Worm (Caenorhabditis elegans): ENCODE data around the gene srj-27.

Gene srj-27

DNA sequence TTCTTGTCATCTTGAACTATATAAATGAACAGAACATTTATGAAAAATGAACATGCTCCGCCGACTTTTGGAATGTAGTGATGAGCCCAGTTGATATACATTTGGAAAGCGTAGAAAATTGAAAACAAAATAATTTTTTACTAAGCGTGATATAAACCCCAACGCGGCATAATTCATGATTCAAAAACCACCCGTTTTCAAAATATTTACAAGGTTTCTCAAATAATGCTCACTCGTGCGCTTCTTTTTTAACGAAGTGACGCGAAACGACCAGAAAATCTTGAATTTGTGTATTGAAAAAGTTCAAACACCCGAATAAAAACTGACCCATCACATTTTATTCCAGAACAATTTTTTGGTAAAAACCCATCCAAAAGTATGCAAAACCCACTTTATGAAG is at the start of gene srj-27:
Gene srj-27 (minus strand): TSS at position 101 of the 400 bp plus-strand sequence.
- no peak for TF ChIP-seq elt-1 (tag; optimal IDR thresholded peaks at IDR 0.05)
- no peak for TF ChIP-seq fos-1 (tag; optimal IDR thresholded peaks at IDR 0.05)
- TF ChIP-seq egl-5 (tag; optimal IDR thresholded peaks at IDR 0.05) = no peak
- TF ChIP-seq nhr-23 (tag; optimal IDR thresholded peaks at IDR 0.05) = no peak
- no peak for TF ChIP-seq nhr-67 (tag; optimal IDR thresholded peaks at IDR 0.05)

DNA sequence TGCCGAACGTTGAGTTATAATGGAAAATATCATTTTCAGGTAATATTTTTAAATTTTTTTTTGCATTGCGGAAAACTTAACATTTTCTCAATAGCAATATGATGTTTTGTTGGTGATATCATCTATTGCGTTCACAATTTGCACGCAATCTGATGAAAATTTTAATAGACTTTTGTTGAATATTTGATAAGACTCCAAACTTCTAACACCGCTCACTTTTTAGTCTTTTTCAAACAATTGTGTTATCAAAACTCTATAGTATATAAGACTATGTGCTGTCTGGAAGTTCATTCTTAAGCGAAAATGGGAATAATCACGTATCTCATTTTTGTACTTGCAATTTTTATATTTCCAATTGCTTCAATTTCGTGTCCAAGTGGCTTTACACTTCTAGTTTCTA is 48.1 kb upstream of the srj-27 start, which contains the start of gene clec-47:
Gene clec-47 (plus strand): TSS at position 301 of the 400 bp plus-strand sequence.
- TF ChIP-seq elt-2 (tag; optimal IDR thresholded peaks at IDR 0.05) (peak; percentile 3), zag-1 (tag; optimal IDR thresholded peaks at IDR 0.05) (no peak)

ce11 chrV:15162697-15163096 is 35.4 kb upstream of the srj-27 start, which contains the start of gene srz-11:
Gene srz-11, plus strand, starts transcription at chrV:15163082.
- peak; percentile 15 for TF ChIP-seq nhr-11 (tag; optimal IDR thresholded peaks at IDR 0.05)
- no peak for TF ChIP-seq nhr-23 (tag; optimal IDR thresholded peaks at IDR 0.05)

ce11 chrV:15158691-15159090 is 31.4 kb upstream of the srj-27 start, which contains the start of gene str-45:
Gene str-45, plus strand, starts transcription at chrV:15158991.
- no peak for TF ChIP-seq daf-12 (tag; optimal IDR thresholded peaks at IDR 0.05)
- no peak for TF ChIP-seq lin-39 (tag; optimal IDR thresholded peaks at IDR 0.05)
- TF ChIP-seq ama-1 (optimal IDR thresholded peaks at IDR 0.05) = no peak
- no peak for TF ChIP-seq nhr-76 (tag; optimal IDR thresholded peaks at IDR 0.05)
- TF ChIP-seq elt-1 (tag; optimal IDR thresholded peaks at IDR 0.05) = no peak
- TF ChIP-seq elt-3 (tag; optimal IDR thresholded peaks at IDR 0.05) = no peak
- TF ChIP-seq egl-5 (tag; optimal IDR thresholded peaks at IDR 0.05) = no peak
- TF ChIP-seq nhr-28 (tag; optimal IDR thresholded peaks at IDR 0.05) = no peak
- no peak for TF ChIP-seq jun-1 (tag; optimal IDR thresholded peaks at IDR 0.05)
- TF ChIP-seq R02D3.7 (tag; optimal IDR thresholded peaks at IDR 0.05) = no peak

ce11 chrV:15156504-15156903 is 29.2 kb upstream of the srj-27 start:
- TF ChIP-seq ztf-11 (tag; optimal IDR thresholded peaks at IDR 0.05) (no peak), elt-3 (tag; optimal IDR thresholded peaks at IDR 0.05) (no peak), tbx-2 (tag; optimal IDR thresholded peaks at IDR 0.05) (no peak), nhr-67 (tag; optimal IDR thresholded peaks at IDR 0.05) (no peak), nhr-25 (tag; optimal IDR thresholded peaks at IDR 0.05) (no peak), eor-1 (tag; optimal IDR thresholded peaks at IDR 0.05) (no peak), sea-2 (GFP tag; optimal IDR thresholded peaks at IDR 0.05) (no peak), R02D3.7 (tag; optimal IDR thresholded peaks at IDR 0.05) (no peak), hmg-11 (tag; optimal IDR thresholded peaks at IDR 0.05) (no peak), mdl-1 (tag; optimal IDR thresholded peaks at IDR 0.05) (no peak), nhr-77 (tag; optimal IDR thresholded peaks at IDR 0.05) (no peak)

DNA sequence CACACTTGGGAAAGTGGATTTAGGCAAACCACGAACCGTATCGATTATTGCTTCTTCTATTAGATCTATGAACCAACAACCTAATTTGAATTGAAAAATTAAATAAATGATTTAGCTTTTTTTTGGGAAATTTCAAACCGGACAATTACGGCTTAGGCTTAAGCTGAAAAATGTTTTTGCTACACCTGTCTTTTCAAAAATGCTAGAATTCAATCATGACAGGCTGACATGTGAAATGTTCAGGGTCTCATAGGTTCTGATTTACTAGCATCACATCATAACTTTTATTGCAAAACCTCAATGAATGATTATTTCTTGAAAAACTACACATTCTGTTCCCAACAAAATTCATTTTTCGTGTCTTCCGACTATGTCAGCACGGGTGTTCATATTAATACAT is 26.0 kb upstream of the srj-27 start, which contains the start of gene srh-55:
Gene srh-55 (plus strand): TSS at position 301 of the 400 bp plus-strand sequence.
- TF ChIP-seq pha-4 (tag; optimal IDR thresholded peaks at IDR 0.05) (no peak), nhr-25 (tag; optimal IDR thresholded peaks at IDR 0.05) (no peak), ceh-9 (tag; optimal IDR thresholded peaks at IDR 0.05) (no peak), zag-1 (tag; optimal IDR thresholded peaks at IDR 0.05) (no peak), ztf-11 (tag; optimal IDR thresholded peaks at IDR 0.05) (no peak), nhr-28 (tag; optimal IDR thresholded peaks at IDR 0.05) (no peak)

DNA sequence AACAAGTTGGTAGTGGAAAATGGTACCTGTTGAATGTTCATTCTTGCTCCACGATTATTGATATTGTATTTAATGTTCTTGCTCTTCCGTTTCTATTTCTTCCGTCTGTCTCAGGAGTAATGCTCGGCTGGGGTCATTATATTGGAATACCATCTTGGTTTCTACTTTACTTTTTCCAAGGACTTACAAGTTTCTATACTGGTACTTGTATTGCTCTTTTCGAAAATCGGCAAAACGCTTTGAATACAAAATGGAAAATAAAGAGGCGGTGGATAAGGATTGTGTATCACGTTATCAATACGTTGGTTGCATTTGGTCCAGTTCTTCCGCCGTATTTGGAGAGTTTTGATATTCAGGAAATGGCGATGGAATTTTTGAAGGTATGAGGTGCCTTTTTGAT is 24.7 kb upstream of the srj-27 start:
- no peak for TF ChIP-seq egl-27 (tag; optimal IDR thresholded peaks at IDR 0.05)
- TF ChIP-seq aly-2 (tag; optimal IDR thresholded peaks at IDR 0.05) = no peak
- TF ChIP-seq nhr-43 (tag; optimal IDR thresholded peaks at IDR 0.05; ENCODE audit: poor library complexity, severe bottlenecking) = no peak
- TF ChIP-seq elt-3 (tag; optimal IDR thresholded peaks at IDR 0.05) = no peak

DNA sequence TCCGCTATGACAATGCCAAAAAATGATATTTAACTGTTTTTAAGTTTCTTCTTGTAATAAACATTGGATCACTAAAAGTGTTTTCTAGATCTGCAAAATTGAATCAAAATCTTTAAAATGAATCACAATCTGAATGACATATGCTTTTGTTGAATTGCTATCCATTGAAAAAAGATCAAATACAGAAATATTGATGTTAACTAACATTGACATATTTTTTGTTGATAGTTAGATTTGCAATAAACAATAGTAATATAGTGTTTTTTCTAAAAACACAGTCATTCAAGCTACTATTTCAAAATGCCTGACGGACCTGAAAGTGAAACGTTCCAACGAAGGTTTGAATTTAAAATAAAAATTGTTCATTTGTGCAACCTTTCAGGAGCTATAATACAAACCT is 23.3 kb upstream of the srj-27 start, which contains the start of gene T09F5.2:
Gene T09F5.2 (plus strand): TSS at position 301 of the 400 bp plus-strand sequence.
- TF ChIP-seq nfya-1 (tag; optimal IDR thresholded peaks at IDR 0.05; ENCODE audit: insufficient read depth) = no peak
- no peak for TF ChIP-seq nhr-77 (tag; optimal IDR thresholded peaks at IDR 0.05)
- no peak for TF ChIP-seq lin-15B (tag; optimal IDR thresholded peaks at IDR 0.05)
- no peak for TF ChIP-seq ZK546.5 (tag; optimal IDR thresholded peaks at IDR 0.05)
- TF ChIP-seq mdl-1 (tag; optimal IDR thresholded peaks at IDR 0.05) = no peak
- no peak for TF ChIP-seq nhr-67 (tag; optimal IDR thresholded peaks at IDR 0.05)
- TF ChIP-seq elt-3 (tag; optimal IDR thresholded peaks at IDR 0.05) = no peak
- TF ChIP-seq pha-4 (tag; optimal IDR thresholded peaks at IDR 0.05) = no peak
- no peak for TF ChIP-seq skn-1 (tag; optimal IDR thresholded peaks at IDR 0.05)
- TF ChIP-seq egl-5 (tag; optimal IDR thresholded peaks at IDR 0.05) = no peak
- TF ChIP-seq lin-39 (tag; optimal IDR thresholded peaks at IDR 0.05) = no peak
- TF ChIP-seq ceh-16 (tag; optimal IDR thresholded peaks at IDR 0.05) = no peak
- TF ChIP-seq aly-2 (tag; optimal IDR thresholded peaks at IDR 0.05) = no peak
- TF ChIP-seq elt-1 (tag; optimal IDR thresholded peaks at IDR 0.05) = no peak
- TF ChIP-seq R02D3.7 (tag; optimal IDR thresholded peaks at IDR 0.05) = no peak
- TF ChIP-seq snpc-4 (tag; optimal IDR thresholded peaks at IDR 0.05) = no peak
- no peak for TF ChIP-seq fos-1 (tag; optimal IDR thresholded peaks at IDR 0.05)
- no peak for TF ChIP-seq tbx-2 (tag; optimal IDR thresholded peaks at IDR 0.05)
- TF ChIP-seq nhr-23 (tag; optimal IDR thresholded peaks at IDR 0.05) = no peak
- TF ChIP-seq lsy-12 (tag; optimal IDR thresholded peaks at IDR 0.05) = no peak
